Fruit fly (Drosophila melanogaster): ENCODE results near the gene Socs16D.

Gene Socs16D

DNA sequence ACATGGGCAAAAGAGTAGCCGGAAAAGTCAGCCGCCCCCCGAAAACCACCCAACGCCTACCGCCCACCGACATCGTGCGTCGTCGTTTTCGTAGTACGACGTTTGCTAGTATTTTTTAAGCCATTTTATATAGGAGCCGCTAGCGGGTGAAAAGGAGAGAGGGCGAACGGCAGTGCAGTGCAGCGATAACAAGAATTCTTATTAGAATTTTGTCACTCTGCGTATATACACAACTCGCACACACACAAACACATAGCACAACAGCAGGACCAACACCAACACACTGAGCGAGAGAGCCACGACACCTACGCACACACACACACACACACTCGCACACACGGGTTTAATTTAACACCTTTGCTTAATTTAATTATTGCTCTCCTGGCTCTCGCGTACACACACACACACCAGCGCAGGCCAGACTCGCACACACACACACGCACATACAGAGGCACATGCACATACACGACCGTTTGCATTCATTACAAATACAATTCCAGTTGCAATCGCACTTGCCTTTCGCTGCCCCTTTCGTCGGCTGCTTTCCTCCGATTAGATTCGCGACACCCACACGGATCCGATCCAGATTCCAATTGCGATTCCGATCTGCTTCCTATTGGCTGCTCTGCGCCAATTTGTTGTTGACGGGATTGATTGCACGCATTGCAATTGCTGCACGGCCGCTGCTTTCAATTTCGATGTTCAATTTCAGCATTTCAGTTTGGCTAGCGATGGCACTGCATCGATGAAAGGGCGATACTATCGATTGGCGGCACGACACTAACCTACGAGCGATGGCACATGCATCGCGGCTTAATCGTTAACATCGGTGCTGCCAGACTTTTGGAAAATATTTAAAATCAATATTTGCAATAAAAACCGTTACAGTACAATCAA lies at the start of gene Socs16D:
Socs16D (minus strand) TSS at position 758 of the 897 bp plus-strand sequence.
- no peak for TF ChIP-seq noc (tag; optimal IDR thresholded peaks at IDR 0.05)

DNA sequence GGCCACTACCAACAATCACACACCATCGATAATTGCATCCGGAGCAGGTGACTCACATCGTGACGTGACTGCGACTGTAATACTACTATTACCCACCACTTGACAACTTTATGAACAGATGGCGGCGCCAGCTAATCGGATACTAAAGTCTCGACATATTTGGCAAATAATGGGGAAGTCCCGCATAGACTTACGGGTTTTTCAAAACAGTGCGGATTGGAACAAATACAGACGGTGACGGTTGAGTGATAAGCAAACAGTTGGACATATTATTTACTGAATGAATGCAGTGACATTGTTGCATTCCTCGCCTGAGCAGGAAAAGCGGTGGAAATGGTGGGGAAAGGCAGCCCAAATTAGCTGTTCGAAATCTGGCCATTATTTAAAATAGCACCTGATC lies 49.2 kb upstream of the Socs16D start:
- TF ChIP-seq noc (tag; optimal IDR thresholded peaks at IDR 0.05), result no peak

dm6 chrX:17875695-17876094 lies 48.3 kb upstream of the Socs16D start:
- TF ChIP-seq noc (tag; optimal IDR thresholded peaks at IDR 0.05), result no peak

DNA sequence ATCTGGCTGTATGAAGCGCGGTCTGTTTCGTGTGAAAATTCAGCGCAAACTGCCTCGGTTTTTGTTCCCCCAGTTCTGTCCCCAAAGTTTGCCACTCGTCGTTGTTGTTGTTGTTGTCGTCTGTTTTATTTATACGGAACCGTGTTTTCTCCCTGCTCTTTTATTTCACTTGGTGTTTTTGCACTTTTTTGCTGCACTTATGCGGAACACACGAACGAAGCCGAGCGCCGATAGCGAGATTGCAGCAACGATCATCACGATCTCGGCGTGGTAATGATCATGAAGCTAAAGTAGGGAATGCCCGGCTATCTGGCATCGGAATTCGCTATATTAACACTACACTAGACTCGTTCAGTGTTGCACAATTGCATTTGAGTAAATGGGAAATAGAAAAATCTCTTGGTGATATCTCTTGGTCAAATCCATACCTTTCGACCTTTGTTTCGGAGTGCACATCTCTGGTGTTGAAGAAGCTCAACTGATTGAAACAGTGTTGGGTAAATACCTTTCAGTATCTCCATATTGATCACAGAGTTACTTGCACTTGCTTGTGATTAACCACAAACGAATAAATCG lies 47.7 kb upstream of the Socs16D start:
- TF ChIP-seq noc (tag; optimal IDR thresholded peaks at IDR 0.05), result no peak

- TF ChIP-seq noc (tag; optimal IDR thresholded peaks at IDR 0.05), result no peak
Observed at dm6 chrX:17873329-17873728, 46.0 kb upstream of the Socs16D start.

DNA sequence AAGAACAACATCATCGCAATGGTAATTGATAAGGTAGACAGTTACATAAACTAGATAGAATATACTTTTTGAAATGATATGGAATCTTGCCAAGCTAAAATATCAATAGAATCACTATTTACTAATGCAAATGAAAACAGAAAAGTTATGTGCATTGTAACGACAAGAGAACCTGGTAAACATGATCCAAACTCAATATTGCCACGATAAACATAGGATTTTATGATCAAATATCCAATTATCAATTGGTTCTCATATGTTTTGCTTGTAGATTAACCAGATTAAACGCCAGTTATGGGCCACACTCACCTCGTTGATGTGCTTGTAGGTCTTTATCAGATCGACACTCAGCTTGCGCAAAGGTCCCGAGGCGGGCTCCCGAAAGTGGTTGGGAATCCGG lies 44.9 kb upstream of the Socs16D start:
- no peak for TF ChIP-seq noc (tag; optimal IDR thresholded peaks at IDR 0.05)

DNA sequence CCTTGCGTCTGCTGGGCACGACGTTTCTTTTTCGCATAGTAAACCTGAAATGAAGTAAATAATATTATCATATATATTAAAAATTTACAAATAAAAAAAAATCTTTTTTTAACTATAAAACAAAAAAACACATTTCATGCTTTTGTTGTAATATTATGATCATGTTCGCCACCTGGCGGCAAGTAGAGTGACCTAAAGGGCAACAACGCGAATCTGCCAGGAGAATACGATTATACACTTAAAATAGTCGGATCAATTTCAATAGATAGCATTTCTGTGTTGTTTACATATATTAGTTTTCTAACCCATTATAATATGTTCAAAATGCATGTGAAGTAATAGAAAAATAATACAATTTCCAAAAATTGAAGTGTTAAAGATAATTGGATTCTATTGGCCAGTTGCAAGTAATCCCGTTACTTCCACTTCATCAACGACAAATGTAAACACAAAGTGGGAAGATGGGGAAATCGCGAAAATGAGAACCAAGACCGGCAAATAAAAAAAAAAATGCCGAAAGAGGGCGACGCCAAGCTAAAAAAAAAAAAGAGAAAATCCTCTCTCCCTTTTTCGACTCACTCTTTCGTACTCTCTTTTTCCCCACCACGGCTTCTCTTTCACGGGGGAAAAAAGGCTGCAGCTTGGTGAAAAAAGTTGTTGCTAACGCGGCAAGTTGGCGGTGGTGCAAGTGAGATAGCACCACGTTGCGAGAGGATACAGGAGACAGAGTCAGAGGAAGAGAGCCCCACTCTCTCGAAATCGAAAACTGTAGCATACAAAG lies 43.4 kb upstream of the Socs16D start:
- no peak for TF ChIP-seq noc (tag; optimal IDR thresholded peaks at IDR 0.05)

dm6 chrX:17865103-17865502 lies 37.7 kb upstream of the Socs16D start:
- no peak for TF ChIP-seq noc (tag; optimal IDR thresholded peaks at IDR 0.05)

dm6 chrX:17860711-17861110 lies 33.3 kb upstream of the Socs16D start, which contains the start of the genes Arp8 and CG6769:
Gene Arp8, minus strand, starts transcription at chrX:17860800.
Gene CG6769, plus strand, starts transcription at chrX:17861002.
- no peak for TF ChIP-seq noc (tag; optimal IDR thresholded peaks at IDR 0.05)

dm6 chrX:17857809-17858208 lies 30.4 kb upstream of the Socs16D start:
- no peak for TF ChIP-seq noc (tag; optimal IDR thresholded peaks at IDR 0.05)

- TF ChIP-seq noc (tag; optimal IDR thresholded peaks at IDR 0.05), result peak; percentile 54
Observed at dm6 chrX:17856458-17857277, 29.3 kb upstream of the Socs16D start, which contains the start of gene Srx. Gene Srx, plus strand, starts transcription at chrX:17856974.

dm6 chrX:17856029-17856428 lies 28.7 kb upstream of the Socs16D start, which contains the start of gene Mco4:
Gene Mco4, minus strand, starts transcription at chrX:17856129.
- TF ChIP-seq noc (tag; optimal IDR thresholded peaks at IDR 0.05), result no peak

dm6 chrX:17852457-17852856 lies 25.1 kb upstream of the Socs16D start, which contains the start of gene CG32554:
Gene CG32554, minus strand, starts transcription at chrX:17852685.
- no peak for TF ChIP-seq noc (tag; optimal IDR thresholded peaks at IDR 0.05)

DNA sequence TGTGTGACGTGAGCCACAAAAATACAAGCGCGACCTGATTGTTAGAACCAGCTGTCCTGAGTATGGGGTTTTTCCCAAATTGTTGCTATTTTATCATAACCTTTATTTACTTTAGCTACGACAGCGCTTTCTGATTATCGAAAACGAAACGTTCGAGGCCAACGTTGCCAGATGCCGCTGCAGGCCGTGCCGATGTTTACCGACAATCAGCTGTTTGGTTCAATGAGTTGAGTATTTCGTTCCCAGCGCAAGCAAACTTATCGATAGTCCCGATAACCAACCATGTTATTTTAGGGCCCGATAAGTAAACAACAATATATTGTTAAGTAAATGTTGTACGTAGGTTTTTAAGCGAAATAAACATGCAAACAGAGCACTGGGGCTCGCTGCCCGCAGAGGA lies 22.8 kb upstream of the Socs16D start, which contains the start of the genes CG15814 and Spt7:
CG15814 (minus strand) TSS at position 164 of the 400 bp plus-strand sequence.
Spt7 (plus strand) TSS at position 282 of the 400 bp plus-strand sequence.
- peak; percentile 45 for TF ChIP-seq noc (tag; optimal IDR thresholded peaks at IDR 0.05)

DNA sequence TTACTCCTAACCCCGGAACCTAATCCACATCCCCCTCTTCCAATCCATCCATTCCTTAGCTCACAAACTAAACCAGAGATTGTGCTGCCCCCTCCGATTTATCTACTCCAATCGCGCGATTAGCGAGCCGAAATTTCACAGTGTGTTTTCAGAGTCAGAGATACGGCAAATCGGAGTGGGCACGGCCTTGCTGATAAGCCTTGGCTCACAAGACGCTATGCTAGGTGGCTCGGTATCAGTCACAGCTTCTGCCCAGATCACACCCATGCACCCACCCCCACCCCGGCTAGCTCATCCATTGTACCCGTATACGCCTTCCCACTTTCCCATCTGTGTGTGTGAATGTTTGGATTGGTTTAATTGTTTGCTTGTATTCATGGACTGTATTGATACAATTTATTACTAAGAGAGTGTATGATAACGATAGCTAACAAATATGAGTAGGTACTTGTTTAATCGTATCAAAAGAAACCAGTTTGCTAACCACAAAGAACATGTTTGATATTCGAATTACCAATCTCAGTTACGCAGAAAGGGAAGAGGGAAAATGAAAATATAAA lies 18.5 kb upstream of the Socs16D start:
- TF ChIP-seq noc (tag; optimal IDR thresholded peaks at IDR 0.05), result no peak
